Fruit fly (Drosophila melanogaster) whole organism, embryonic: ENCODE results near the gene CG4313.

Experiments
- CG12219 ChIP-seq: fragments of 200-800 bp; sonication (Bioruptor generic); optimal IDR thresholded peaks from 3 replicates; lab custom pipeline; 2018; ENCODE audit warnings: missing biosample characterization, mild to moderate bottlenecking, missing genetic modification characterization
- CG14710 ChIP-seq: fragments of 200-800 bp; sonication (Bioruptor generic); optimal IDR thresholded peaks from 3 replicates; lab custom pipeline; 2019; ENCODE audit warnings: missing biosample characterization, mild to moderate bottlenecking, missing genetic modification characterization, moderate library complexity
- CG15514 ChIP-seq: fragments of 200-800 bp; sonication (Bioruptor generic); optimal IDR thresholded peaks from 3 replicates; lab custom pipeline; 2017; ENCODE audit warnings: missing biosample characterization, missing genetic modification characterization, mild to moderate bottlenecking, moderate library complexity, missing genetic modification reagents
- CG1792 ChIP-seq: fragments of 200-800 bp; sonication (Bioruptor generic); optimal IDR thresholded peaks from 2 replicates; lab custom pipeline; 2016; ENCODE audit warnings: missing biosample characterization, missing genetic modification characterization
- CG31388 ChIP-seq: fragments of 200-800 bp; sonication (Bioruptor generic); optimal IDR thresholded peaks from 2 replicates; lab custom pipeline; 2016; ENCODE audit warnings: missing biosample characterization, missing genetic modification characterization
- CG32767 ChIP-seq: fragments of 200-800 bp; sonication (Bioruptor generic); IDR thresholded peaks from 2 replicates; pipeline ENCODE4 v1.3.6; 2022; ENCODE audit warnings: missing biosample characterization, missing genetic modification characterization
- CG32772 ChIP-seq: fragments of 200-800 bp; sonication (Bioruptor generic); IDR thresholded peaks from 2 replicates; pipeline ENCODE4 v1.3.6; 2022; ENCODE audit warnings: missing biosample characterization, missing genetic modification characterization
- CG33557 ChIP-seq: fragments of 200-800 bp; sonication (Bioruptor generic); optimal IDR thresholded peaks from 2 replicates; lab custom pipeline; 2019; ENCODE audit warnings: missing biosample characterization, mild to moderate bottlenecking, missing genetic modification characterization, moderate library complexity
- CG4404 ChIP-seq: fragments of 200-800 bp; sonication (Bioruptor generic); IDR thresholded peaks from 2 replicates; pipeline ENCODE4 v1.3.6; 2022; ENCODE audit warnings: missing biosample characterization, missing genetic modification characterization
- CG6254 ChIP-seq: fragments of 200-800 bp; sonication (Bioruptor generic); optimal IDR thresholded peaks from 3 replicates; lab custom pipeline; 2017; ENCODE audit warnings: mild to moderate bottlenecking, missing biosample characterization, missing genetic modification reagents, missing genetic modification characterization
- CG6272 ChIP-seq: fragments of 200-800 bp; sonication (Bioruptor generic); IDR thresholded peaks from 2 replicates; pipeline ENCODE4 v1.3.6; 2022; ENCODE audit warnings: missing biosample characterization, missing genetic modification characterization
- CG7271 ChIP-seq: fragments of 200-800 bp; sonication (Bioruptor generic); optimal IDR thresholded peaks from 2 replicates; lab custom pipeline; 2018; ENCODE audit warnings: missing biosample characterization, mild to moderate bottlenecking, missing genetic modification characterization, moderate library complexity
- CG7556 ChIP-seq: fragments of 200-800 bp; sonication (Bioruptor generic); optimal IDR thresholded peaks from 2 replicates; lab custom pipeline; 2017; ENCODE audit warnings: missing biosample characterization, mild to moderate bottlenecking, missing genetic modification characterization
- CG7839 ChIP-seq: fragments of 200-800 bp; sonication (Bioruptor generic); optimal IDR thresholded peaks from 3 replicates; lab custom pipeline; 2018; ENCODE audit warnings: missing biosample characterization, mild to moderate bottlenecking, missing genetic modification characterization, moderate library complexity
- CG9437 ChIP-seq: fragments of 200-800 bp; sonication (Bioruptor generic); optimal IDR thresholded peaks from 2 replicates; lab custom pipeline; 2018; ENCODE audit warnings: missing biosample characterization, mild to moderate bottlenecking, missing genetic modification characterization
- CG9876 ChIP-seq: fragments of 200-800 bp; sonication (Bioruptor generic); optimal IDR thresholded peaks from 2 replicates; lab custom pipeline; 2016; ENCODE audit warnings: missing biosample characterization, missing genetic modification characterization
- CkIIα-i1 ChIP-seq: fragments of 200-800 bp; sonication (Bioruptor generic); IDR thresholded peaks from 2 replicates; pipeline ENCODE4 v1.3.6; 2022; ENCODE audit warnings: missing biosample characterization, missing genetic modification characterization
- Fer2 ChIP-seq: fragments of 200-800 bp; sonication (Bioruptor generic); optimal IDR thresholded peaks from 2 replicates; lab custom pipeline; 2018; ENCODE audit warnings: missing biosample characterization, mild to moderate bottlenecking, missing genetic modification characterization, moderate library complexity
- Gsc ChIP-seq: fragments of 200-800 bp; sonication (Bioruptor generic); IDR thresholded peaks from 2 replicates; pipeline ENCODE4 v1.3.6; 2022; ENCODE audit warnings: missing biosample characterization, missing genetic modification characterization
- HHEX ChIP-seq: fragments of 200-800 bp; sonication (Bioruptor generic); optimal IDR thresholded peaks from 3 replicates; lab custom pipeline; 2017; ENCODE audit warnings: missing biosample characterization, mild to moderate bottlenecking, missing genetic modification characterization, missing genetic modification reagents
- Hey ChIP-seq: fragments of 200-800 bp; sonication (Bioruptor generic); optimal IDR thresholded peaks from 3 replicates; lab custom pipeline; 2018; ENCODE audit warnings: missing biosample characterization, mild to moderate bottlenecking, missing genetic modification characterization
- Hmr ChIP-seq: fragments of 200-800 bp; sonication (Bioruptor generic); optimal IDR thresholded peaks from 3 replicates; lab custom pipeline; 2017; ENCODE audit warnings: mild to moderate bottlenecking, missing biosample characterization, missing genetic modification reagents, missing genetic modification characterization
- Hmx ChIP-seq: fragments of 200-800 bp; sonication (Bioruptor generic); optimal IDR thresholded peaks from 2 replicates; lab custom pipeline; 2016; ENCODE audit warnings: missing biosample characterization, missing genetic modification characterization
- Nf-YC ChIP-seq: fragments of 200-800 bp; optimal IDR thresholded peaks from 3 replicates; lab custom pipeline; 2019; ENCODE audit warnings: missing biosample characterization, mild to moderate bottlenecking, missing genetic modification characterization, moderate library complexity
- Oli ChIP-seq: fragments of 200-800 bp; sonication (Bioruptor generic); optimal IDR thresholded peaks from 2 replicates; lab custom pipeline; 2018; ENCODE audit warnings: missing biosample characterization, mild to moderate bottlenecking, missing genetic modification characterization, moderate library complexity
- ac ChIP-seq: fragments of 200-800 bp; sonication (Bioruptor generic); optimal IDR thresholded peaks from 3 replicates; lab custom pipeline; 2017; ENCODE audit warnings: missing biosample characterization, mild to moderate bottlenecking, missing genetic modification characterization
- aop ChIP-seq: fragments of 200-800 bp; sonication (Bioruptor generic); IDR thresholded peaks from 2 replicates; pipeline ENCODE4 v1.3.6; 2022; ENCODE audit warnings: missing biosample characterization, missing genetic modification characterization
- ap ChIP-seq: fragments of 200-800 bp; sonication (Bioruptor generic); IDR thresholded peaks from 2 replicates; pipeline ENCODE4 v1.3.6; 2022; ENCODE audit warnings: missing biosample characterization, missing genetic modification characterization
- az2 ChIP-seq: fragments of 200-800 bp; sonication (Bioruptor generic); optimal IDR thresholded peaks from 3 replicates; lab custom pipeline; 2016; ENCODE audit warnings: missing biosample characterization, missing genetic modification characterization
- cato ChIP-seq: fragments of 200-800 bp; sonication (Bioruptor generic); optimal IDR thresholded peaks from 2 replicates; lab custom pipeline; 2016; ENCODE audit warnings: missing biosample characterization, missing genetic modification characterization, borderline replicate concordance
- dimm ChIP-seq: fragments of 200-800 bp; sonication (Bioruptor generic); IDR thresholded peaks from 2 replicates; pipeline ENCODE4 v1.3.6; 2022; ENCODE audit warnings: missing biosample characterization, missing genetic modification characterization
- dmrt11E ChIP-seq: fragments of 200-800 bp; sonication (Bioruptor generic); optimal IDR thresholded peaks from 3 replicates; lab custom pipeline; 2018; ENCODE audit warnings: missing biosample characterization, mild to moderate bottlenecking, missing genetic modification characterization, moderate library complexity
- gsb ChIP-seq: fragments of 200-800 bp; sonication (Bioruptor generic); IDR thresholded peaks from 2 replicates; pipeline ENCODE4 v1.3.6; 2022; ENCODE audit warnings: missing biosample characterization, missing genetic modification characterization
- hbn ChIP-seq: fragments of 200-800 bp; sonication (Bioruptor generic); IDR thresholded peaks from 2 replicates; pipeline ENCODE4 v1.3.6; 2022; ENCODE audit warnings: missing biosample characterization, missing genetic modification characterization; ENCODE audit not compliant: partially characterized antibody
- hth ChIP-seq: fragments of >200 bp; optimal IDR thresholded peaks from 2 replicates; lab custom pipeline; 2017; ENCODE audit warnings: inconsistent platforms
- kah ChIP-seq: fragments of 200-800 bp; sonication (Bioruptor generic); optimal IDR thresholded peaks from 2 replicates; lab custom pipeline; 2018; ENCODE audit warnings: missing biosample characterization, mild to moderate bottlenecking, missing genetic modification characterization
- ken ChIP-seq: fragments of 200-800 bp; sonication (Bioruptor generic); IDR thresholded peaks from 3 replicates; pipeline ENCODE4 v1.3.6; 2022; ENCODE audit warnings: missing biosample characterization, missing genetic modification characterization
- kni ChIP-seq: fragments of 200-800 bp; sonication (Bioruptor generic); optimal IDR thresholded peaks from 3 replicates; lab custom pipeline; 2017; ENCODE audit warnings: mild to moderate bottlenecking, missing biosample characterization, missing genetic modification reagents, missing genetic modification characterization
- knrl ChIP-seq: fragments of 200-800 bp; sonication (Bioruptor generic); IDR thresholded peaks from 3 replicates; pipeline ENCODE4 v1.3.6; 2022; ENCODE audit warnings: missing biosample characterization, missing genetic modification characterization; ENCODE audit not compliant: partially characterized antibody
- repo ChIP-seq: fragments of 200-800 bp; sonication (Bioruptor generic); optimal IDR thresholded peaks from 2 replicates; lab custom pipeline; 2016; ENCODE audit warnings: missing biosample characterization, missing genetic modification characterization
- row ChIP-seq: fragments of 200-800 bp; sonication (Bioruptor generic); IDR thresholded peaks from 3 replicates; pipeline ENCODE4 v1.3.6; 2022; ENCODE audit warnings: missing biosample characterization, missing genetic modification characterization
- run ChIP-seq: fragments of 200-800 bp; sonication (Bioruptor generic); optimal IDR thresholded peaks from 3 replicates; lab custom pipeline; 2018; ENCODE audit warnings: missing biosample characterization, mild to moderate bottlenecking, missing genetic modification characterization
- sc ChIP-seq, 3 experiments: fragments of >200 bp in 2 of 3; fragments of 200-800 bp in 1 of 3; sonication (Bioruptor generic) in 1 of 3; optimal IDR thresholded peaks; 2 replicates in 2 of 3; 3 replicates in 1 of 3; lab custom pipeline; 2017; ENCODE audit warnings: mild to moderate bottlenecking in 1 of 3, missing biosample characterization in 1 of 3, missing genetic modification characterization in 1 of 3, missing genetic modification reagents in 1 of 3
- scrt ChIP-seq: fragments of 200-800 bp; sonication (Bioruptor generic); optimal IDR thresholded peaks from 2 replicates; lab custom pipeline; 2018; ENCODE audit warnings: missing biosample characterization, mild to moderate bottlenecking, missing genetic modification characterization, moderate library complexity
- ssp ChIP-seq: fragments of 200-800 bp; sonication (Bioruptor generic); IDR thresholded peaks from 2 replicates; pipeline ENCODE4 v1.3.6; 2022; ENCODE audit warnings: missing biosample characterization, missing genetic modification characterization
- sug ChIP-seq: fragments of 200-800 bp; optimal IDR thresholded peaks from 2 replicates; lab custom pipeline; 2019; ENCODE audit warnings: missing biosample characterization, mild to moderate bottlenecking, missing genetic modification characterization, moderate library complexity
- twi ChIP-seq: fragments of 200-800 bp; optimal IDR thresholded peaks from 2 replicates; lab custom pipeline; 2019; ENCODE audit warnings: missing biosample characterization, mild to moderate bottlenecking, missing genetic modification characterization, moderate library complexity
- unpg ChIP-seq: fragments of 200-800 bp; sonication (Bioruptor generic); optimal IDR thresholded peaks from 3 replicates; lab custom pipeline; 2018; ENCODE audit warnings: missing biosample characterization, mild to moderate bottlenecking, missing genetic modification characterization, moderate library complexity
- zen2 ChIP-seq: fragments of 200-800 bp; sonication (Bioruptor generic); IDR thresholded peaks from 3 replicates; pipeline ENCODE4 v1.3.6; 2022; ENCODE audit warnings: missing biosample characterization, missing genetic modification characterization; ENCODE audit not compliant: partially characterized antibody

The CG4313 gene

DNA sequence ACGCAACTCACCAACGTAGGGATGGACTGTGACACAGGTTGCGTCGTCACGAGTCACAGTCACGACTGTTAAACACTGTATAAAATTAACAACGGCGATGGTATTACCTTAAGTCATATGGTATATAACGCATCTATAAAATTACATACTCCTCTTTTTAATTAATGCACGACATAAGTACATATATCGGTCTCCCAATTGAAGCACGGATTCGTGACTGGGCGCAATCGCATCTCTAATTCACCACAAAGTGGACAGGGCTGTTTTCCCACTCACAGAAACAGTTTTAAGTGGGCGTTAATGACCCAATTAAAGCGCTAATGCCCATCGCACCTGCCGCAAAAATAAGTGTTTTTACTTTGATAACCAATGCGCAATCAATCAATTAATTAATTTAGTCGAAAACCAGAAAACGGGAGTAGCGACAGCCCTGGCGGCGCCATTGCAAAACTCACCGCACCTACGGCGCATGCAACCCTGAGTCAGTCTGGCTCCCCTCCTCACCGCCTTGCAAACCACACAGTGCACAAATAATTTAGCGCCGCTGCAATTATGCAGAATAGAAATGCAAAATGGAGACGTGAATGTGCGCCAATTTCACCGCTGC, at the start of gene CG4313 (continued):
- peak; percentile 49 for TF ChIP-seq CG15514 (GFP tag; lab: Kevin White, UChicago)
- peak; percentile 44 for TF ChIP-seq scrt (GFP tag; lab: Kevin White, UChicago)
- TF ChIP-seq CkIIα-i1 (GFP tag; lab: Robert Waterston, UW) = no peak
- peak; percentile 92 for TF ChIP-seq knrl
- TF ChIP-seq dmrt11E (tag; lab: Kevin White, UChicago) = peak; percentile 69
- TF ChIP-seq kah (GFP tag; lab: Kevin White, UChicago) = peak; percentile 43
- peak; percentile 57 for TF ChIP-seq unpg (GFP tag; lab: Kevin White, UChicago)
- peak; percentile 76 for TF ChIP-seq sug
- TF ChIP-seq CG32767 (GFP tag; lab: Robert Waterston, UW) = no peak
- peak; percentile 72 for TF ChIP-seq Nf-YC (tag; lab: Kevin White, UChicago)
- TF ChIP-seq CG9876 = peak; percentile 33
- TF ChIP-seq hth = no peak
- no peak for TF ChIP-seq dimm (GFP tag; lab: Robert Waterston, UW)
- peak; percentile 48 for TF ChIP-seq CG1792 (GFP tag; lab: Kevin White, UChicago)
- peak; percentile 49 for TF ChIP-seq twi (tag; lab: Kevin White, UChicago)
- TF ChIP-seq CG6272 (GFP tag; lab: Robert Waterston, UW) = peak; percentile 76
- peak; percentile 70 for TF ChIP-seq Hmr (GFP tag; lab: Kevin White, UChicago)
- peak; percentile 52 for TF ChIP-seq repo (GFP tag; lab: Kevin White, UChicago)
- TF ChIP-seq ken (GFP tag; lab: Robert Waterston, UW) = peak; percentile 55; the same call in 1 of the 3 replicates
- TF ChIP-seq CG7271 (tag; lab: Kevin White, UChicago) = no peak
- no peak for TF ChIP-seq sc (optimal IDR thresholded peaks at IDR 0.05; lab: Kevin White, UChicago)
- TF ChIP-seq sc (GFP tag; optimal IDR thresholded peaks at IDR 0.05; lab: Kevin White, UChicago) = no peak
- peak; percentile 34 for TF ChIP-seq Oli
- peak; percentile 37; the same call in 1 of the 2 replicates for TF ChIP-seq gsb (GFP tag; lab: Robert Waterston, UW)
- TF ChIP-seq Fer2 (tag; lab: Kevin White, UChicago) = peak; percentile 50
- peak; percentile 52 for TF ChIP-seq HHEX (GFP tag; lab: Kevin White, UChicago)
- peak; percentile 75 for TF ChIP-seq ssp (GFP tag; lab: Robert Waterston, UW)
- TF ChIP-seq row (GFP tag; lab: Robert Waterston, UW) = peak; percentile 95
- TF ChIP-seq CG31388 (GFP tag; lab: Kevin White, UChicago) = peak; percentile 28
- TF ChIP-seq ac (GFP tag; lab: Kevin White, UChicago) = no peak
- peak; percentile 70 for TF ChIP-seq CG14710 (tag; lab: Kevin White, UChicago)
- TF ChIP-seq CG7556 = peak; percentile 56
- peak; percentile 35 for TF ChIP-seq cato (GFP tag; lab: Kevin White, UChicago)
- peak; percentile 7 for TF ChIP-seq Hmx (GFP tag; lab: Kevin White, UChicago)
- peak; percentile 51 for TF ChIP-seq CG33557 (GFP tag; lab: Kevin White, UChicago)
- TF ChIP-seq hbn (GFP tag; lab: Robert Waterston, UW) = peak; percentile 84
- TF ChIP-seq az2 (GFP tag; lab: Kevin White, UChicago) = peak; percentile 59
- TF ChIP-seq CG32772 (GFP tag; lab: Robert Waterston, UW) = peak; percentile 71
- peak; percentile 57 for TF ChIP-seq CG9437 (GFP tag; lab: Kevin White, UChicago)
- TF ChIP-seq zen2 (GFP tag; lab: Robert Waterston, UW) = peak; percentile 69; the same call in 1 of the 3 replicates
- TF ChIP-seq ap (GFP tag; lab: Robert Waterston, UW) = peak; percentile 46
- no peak for TF ChIP-seq Gsc (GFP tag; lab: Robert Waterston, UW)
- TF ChIP-seq kni = peak; percentile 21
- TF ChIP-seq CG12219 (GFP tag; lab: Kevin White, UChicago) = peak; percentile 41
- TF ChIP-seq CG7839 = peak; percentile 74
- no peak for TF ChIP-seq aop (GFP tag; lab: Robert Waterston, UW)
- no peak for TF ChIP-seq Hey (tag; lab: Kevin White, UChicago)
- TF ChIP-seq CG6254 (GFP tag; lab: Kevin White, UChicago) = peak; percentile 4
- no peak for TF ChIP-seq run (tag; lab: Kevin White, UChicago)
- peak; percentile 62 for TF ChIP-seq CG4404 (GFP tag; lab: Robert Waterston, UW)
